Fruit fly (Drosophila melanogaster) whole organism, embryonic: Measurements from ENCODE around the gene Sbp2.
A peak's percentile ranks its signal among the peaks of the same experiment; 100 is the strongest.

Source experiments
- Ada2b ChIP-seq: fragments of 200-800 bp; sonication (Bioruptor generic); IDR thresholded peaks from 2 replicates; pipeline ENCODE4 v1.3.6; 2022; ENCODE audit warnings: missing biosample characterization, missing genetic modification characterization
- B-H2 ChIP-seq: fragments of 200-800 bp; sonication (Bioruptor generic); optimal IDR thresholded peaks from 2 replicates; lab custom pipeline; 2018; ENCODE audit warnings: missing biosample characterization, mild to moderate bottlenecking, missing genetic modification characterization
- CG14667 ChIP-seq: fragments of 200-800 bp; sonication (Bioruptor generic); IDR thresholded peaks from 2 replicates; pipeline ENCODE4 v1.3.6; 2022; ENCODE audit warnings: missing biosample characterization, missing genetic modification characterization
- CG17186 ChIP-seq: fragments of 200-800 bp; sonication (Bioruptor generic); optimal IDR thresholded peaks from 3 replicates; lab custom pipeline; 2017; ENCODE audit warnings: missing biosample characterization, missing genetic modification reagents, missing genetic modification characterization
- CG2129 ChIP-seq: fragments of 200-800 bp; sonication (Bioruptor generic); IDR thresholded peaks from 2 replicates; pipeline ENCODE4 v1.3.6; 2022; ENCODE audit warnings: missing biosample characterization, missing genetic modification characterization; ENCODE audit not compliant: partially characterized antibody
- CG34224 ChIP-seq: fragments of 200-800 bp; sonication (Bioruptor generic); IDR thresholded peaks from 3 replicates; pipeline ENCODE4 v1.3.6; 2022; ENCODE audit warnings: missing biosample characterization, missing genetic modification characterization; ENCODE audit not compliant: partially characterized antibody
- CG3726 ChIP-seq: fragments of 200-800 bp; sonication (Bioruptor generic); IDR thresholded peaks from 3 replicates; pipeline ENCODE4, ENCODE4 v1.3.6; 2022; ENCODE audit warnings: missing biosample characterization, missing genetic modification characterization
- CG4404 ChIP-seq: fragments of 200-800 bp; sonication (Bioruptor generic); IDR thresholded peaks from 2 replicates; pipeline ENCODE4 v1.3.6; 2022; ENCODE audit warnings: missing biosample characterization, missing genetic modification characterization
- CG4854 ChIP-seq: fragments of 200-800 bp; sonication (Bioruptor generic); optimal IDR thresholded peaks from 2 replicates; lab custom pipeline; 2016; ENCODE audit warnings: missing biosample characterization, missing genetic modification characterization, inconsistent platforms
- CG7357 ChIP-seq: fragments of 200-800 bp; sonication (Bioruptor generic); IDR thresholded peaks from 3 replicates; pipeline ENCODE4 v1.3.6; 2022; ENCODE audit warnings: missing biosample characterization, missing genetic modification characterization
- CG7372 ChIP-seq: fragments of 200-800 bp; sonication (Bioruptor generic); IDR thresholded peaks from 2 replicates; pipeline ENCODE4 v1.3.6; 2022; ENCODE audit warnings: missing biosample characterization, missing genetic modification characterization
- CG7987 ChIP-seq: fragments of 200-800 bp; sonication (Bioruptor generic); optimal IDR thresholded peaks from 2 replicates; lab custom pipeline; 2018; ENCODE audit warnings: missing biosample characterization, mild to moderate bottlenecking, missing genetic modification characterization, moderate library complexity
- CG8478 ChIP-seq: fragments of >200 bp; optimal IDR thresholded peaks from 2 replicates; lab custom pipeline; 2018
- CoRest ChIP-seq: fragments of 200-800 bp; sonication (Bioruptor generic); optimal IDR thresholded peaks from 3 replicates; lab custom pipeline; 2018; ENCODE audit warnings: missing biosample characterization, mild to moderate bottlenecking, missing genetic modification characterization, moderate library complexity
- CrebB ChIP-seq: fragments of 200-800 bp; sonication (Bioruptor generic); optimal IDR thresholded peaks from 3 replicates; lab custom pipeline; 2018; ENCODE audit warnings: missing biosample characterization, mild to moderate bottlenecking, missing genetic modification characterization
- Dbx ChIP-seq: fragments of 200-800 bp; sonication (Bioruptor generic); IDR thresholded peaks from 3 replicates; pipeline ENCODE4 v1.3.6; 2022; ENCODE audit warnings: missing biosample characterization, missing genetic modification characterization
- Dip3 ChIP-seq: fragments of 200-800 bp; sonication (Bioruptor generic); optimal IDR thresholded peaks from 3 replicates; lab custom pipeline; 2016; ENCODE audit warnings: missing biosample characterization, missing genetic modification characterization
- Dll ChIP-seq: fragments of 200-800 bp; sonication (Bioruptor generic); IDR thresholded peaks from 4 replicates; pipeline ENCODE4 v1.3.6; 2022; ENCODE audit warnings: missing biosample characterization, missing genetic modification characterization; ENCODE audit not compliant: partially characterized antibody
- Dref ChIP-seq: fragments of 200-800 bp; sonication (Bioruptor generic); IDR thresholded peaks from 2 replicates; pipeline ENCODE4 v1.3.6; 2022; ENCODE audit warnings: missing biosample characterization, missing genetic modification characterization
- Fer1 ChIP-seq: fragments of 200-800 bp; sonication (Bioruptor generic); optimal IDR thresholded peaks from 2 replicates; lab custom pipeline; 2017; ENCODE audit warnings: missing biosample characterization, mild to moderate bottlenecking, missing genetic modification characterization
- Kr ChIP-seq: fragments of 200-800 bp; sonication (Bioruptor generic); optimal IDR thresholded peaks from 2 replicates; lab custom pipeline; 2017; ENCODE audit warnings: missing biosample characterization, mild to moderate bottlenecking, missing genetic modification characterization
- Neu2 ChIP-seq: fragments of 200-800 bp; sonication (Bioruptor generic); optimal IDR thresholded peaks from 3 replicates; lab custom pipeline; 2016; ENCODE audit warnings: missing biosample characterization, missing genetic modification characterization, borderline replicate concordance
- PHDP ChIP-seq: fragments of 200-800 bp; sonication (Bioruptor generic); optimal IDR thresholded peaks from 3 replicates; lab custom pipeline; 2018; ENCODE audit warnings: missing biosample characterization, mild to moderate bottlenecking, missing genetic modification characterization, moderate library complexity
- Ptx1 ChIP-seq: fragments of 200-800 bp; sonication (Bioruptor generic); IDR thresholded peaks from 2 replicates; pipeline ENCODE4 v1.3.6; 2022; ENCODE audit warnings: missing biosample characterization, missing genetic modification characterization
- Side ChIP-seq: fragments of 200-800 bp; sonication (Bioruptor generic); optimal IDR thresholded peaks from 2 replicates; lab custom pipeline; 2016; ENCODE audit warnings: missing biosample characterization, missing genetic modification characterization
- Taf1 ChIP-seq: fragments of 200-800 bp; sonication (Bioruptor generic); IDR thresholded peaks from 2 replicates; pipeline ENCODE4 v1.3.6; 2022; ENCODE audit warnings: missing biosample characterization, missing genetic modification characterization
- ap ChIP-seq: fragments of 200-800 bp; sonication (Bioruptor generic); IDR thresholded peaks from 2 replicates; pipeline ENCODE4 v1.3.6; 2022; ENCODE audit warnings: missing biosample characterization, missing genetic modification characterization
- ato ChIP-seq: fragments of 200-800 bp; sonication (Bioruptor generic); IDR thresholded peaks from 2 replicates; pipeline ENCODE4 v1.3.6; 2022; ENCODE audit warnings: missing biosample characterization, missing genetic modification characterization; ENCODE audit not compliant: partially characterized antibody
- bigmax ChIP-seq: fragments of 200-800 bp; sonication (Bioruptor generic); optimal IDR thresholded peaks from 2 replicates; lab custom pipeline; 2018; ENCODE audit warnings: missing biosample characterization, mild to moderate bottlenecking, missing genetic modification characterization
- bowl ChIP-seq: fragments of 200-800 bp; sonication (Bioruptor generic); IDR thresholded peaks from 2 replicates; pipeline ENCODE4 v1.3.6; 2022; ENCODE audit warnings: missing biosample characterization, missing genetic modification characterization
- dm ChIP-seq: fragments of 200-800 bp; sonication (Bioruptor generic); optimal IDR thresholded peaks from 3 replicates; lab custom pipeline; 2016; ENCODE audit warnings: missing biosample characterization, missing genetic modification characterization
- ems ChIP-seq: fragments of 200-800 bp; sonication (Bioruptor generic); optimal IDR thresholded peaks from 3 replicates; lab custom pipeline; 2016; ENCODE audit warnings: missing biosample characterization, missing genetic modification characterization
- esg ChIP-seq: fragments of 200-800 bp; sonication (Bioruptor generic); conservative IDR thresholded peaks from 2 replicates; pipeline ENCODE4 v1.3.6; 2022; ENCODE audit warnings: missing biosample characterization, missing genetic modification characterization
- exex ChIP-seq: fragments of 200-800 bp; sonication (Bioruptor generic); optimal IDR thresholded peaks from 4 replicates; lab custom pipeline; 2018; ENCODE audit warnings: missing biosample characterization, mild to moderate bottlenecking, missing genetic modification characterization, moderate library complexity
- her ChIP-seq: fragments of 200-800 bp; sonication (Bioruptor generic); optimal IDR thresholded peaks from 2 replicates; lab custom pipeline; 2016; ENCODE audit warnings: missing biosample characterization, missing genetic modification characterization
- ind ChIP-seq: fragments of 200-800 bp; sonication (Bioruptor generic); optimal IDR thresholded peaks from 3 replicates; lab custom pipeline; 2016; ENCODE audit warnings: missing biosample characterization, missing genetic modification characterization
- lbe ChIP-seq: fragments of 200-800 bp; sonication (Bioruptor generic); optimal IDR thresholded peaks from 2 replicates; lab custom pipeline; 2016; ENCODE audit warnings: missing biosample characterization, mild to moderate bottlenecking, missing genetic modification characterization
- nom ChIP-seq: fragments of 200-800 bp; sonication (Bioruptor generic); optimal IDR thresholded peaks from 2 replicates; lab custom pipeline; 2017; ENCODE audit warnings: missing biosample characterization, missing genetic modification characterization, mild to moderate bottlenecking, moderate library complexity, missing genetic modification reagents
- odd ChIP-seq: fragments of 200-800 bp; sonication (Bioruptor generic); optimal IDR thresholded peaks from 2 replicates; lab custom pipeline; 2017; ENCODE audit warnings: missing biosample characterization, mild to moderate bottlenecking, missing genetic modification characterization
- prd ChIP-seq, 3 experiments: fragments of >200 bp in 2 of 3; fragments of 200-800 bp in 1 of 3; sonication (Bioruptor generic) in 1 of 3; optimal IDR thresholded peaks in 2 of 3; IDR thresholded peaks in 1 of 3; 2 replicates in 2 of 3; 3 replicates in 1 of 3; pipeline versions ENCODE4 v1.3.6 to Lab custom; 2017 to 2022; ENCODE audit warnings: missing biosample characterization in 1 of 3, missing genetic modification characterization in 1 of 3
- ranshi ChIP-seq: fragments of 200-800 bp; sonication (Bioruptor generic); IDR thresholded peaks from 2 replicates; pipeline ENCODE4 v1.3.6; 2022; ENCODE audit warnings: missing biosample characterization, missing genetic modification characterization
- schlank ChIP-seq: fragments of 200-800 bp; sonication (Bioruptor generic); optimal IDR thresholded peaks from 2 replicates; lab custom pipeline; 2018; ENCODE audit warnings: missing biosample characterization, mild to moderate bottlenecking, missing genetic modification characterization
- slp2 ChIP-seq: fragments of 200-800 bp; sonication (Bioruptor generic); optimal IDR thresholded peaks from 2 replicates; lab custom pipeline; 2016; ENCODE audit warnings: missing biosample characterization, missing genetic modification characterization
- sr ChIP-seq: fragments of 200-800 bp; sonication (Bioruptor generic); IDR thresholded peaks from 3 replicates; pipeline ENCODE4 v1.3.6; 2022; ENCODE audit warnings: missing biosample characterization, missing genetic modification characterization
- ssp ChIP-seq: fragments of 200-800 bp; sonication (Bioruptor generic); IDR thresholded peaks from 2 replicates; pipeline ENCODE4 v1.3.6; 2022; ENCODE audit warnings: missing biosample characterization, missing genetic modification characterization
- usp ChIP-seq: fragments of >200 bp; optimal IDR thresholded peaks from 2 replicates; lab custom pipeline; 2017; ENCODE audit warnings: missing biosample characterization, missing genetic modification characterization
- wek ChIP-seq: fragments of 200-800 bp; sonication (Bioruptor generic); optimal IDR thresholded peaks from 3 replicates; lab custom pipeline; 2018; ENCODE audit warnings: missing biosample characterization, mild to moderate bottlenecking, missing genetic modification characterization, moderate library complexity
- zen2 ChIP-seq: fragments of 200-800 bp; sonication (Bioruptor generic); IDR thresholded peaks from 3 replicates; pipeline ENCODE4 v1.3.6; 2022; ENCODE audit warnings: missing biosample characterization, missing genetic modification characterization; ENCODE audit not compliant: partially characterized antibody

Sbp2 gene

dm6 chr3L:8299224-8300130 is 4.5 kb upstream of the Sbp2 start, which contains the start of the genes Arl5 and CG13671 (continued):
- TF ChIP-seq CG4854 (GFP tag; lab: Kevin White, UChicago) (peak; percentile 61), exex (peak; percentile 85), B-H2 (GFP tag; lab: Kevin White, UChicago) (peak; percentile 37), ind (GFP tag; lab: Kevin White, UChicago) (peak; percentile 88), her (GFP tag; lab: Kevin White, UChicago) (peak; percentile 35), bigmax (GFP tag; lab: Kevin White, UChicago) (no peak), Dref (peak; percentile 79), Dbx (GFP tag; lab: Robert Waterston, UW) (peak; percentile 85), CG7987 (GFP tag; lab: Kevin White, UChicago) (peak; percentile 42), Neu2 (GFP tag; lab: Kevin White, UChicago) (no peak), slp2 (GFP tag; lab: Kevin White, UChicago) (no peak), Ada2b (GFP tag; lab: Robert Waterston, UW) (peak; percentile 75), dm (GFP tag; lab: Kevin White, UChicago) (no peak), CG2129 (GFP tag; lab: Robert Waterston, UW) (peak; percentile 52), ems (GFP tag; lab: Kevin White, UChicago) (peak; percentile 53), CG34224 (GFP tag; lab: Robert Waterston, UW) (peak; percentile 66; the same call in 2 of the 3 replicates), odd (GFP tag; lab: Kevin White, UChicago) (no peak), Fer1 (GFP tag; lab: Kevin White, UChicago) (peak; percentile 38), sr (GFP tag; lab: Robert Waterston, UW) (peak; percentile 83; the same call in 2 of the 3 replicates), CG14667 (GFP tag; lab: Robert Waterston, UW) (peak; percentile 63), CG7357 (GFP tag; lab: Robert Waterston, UW) (peak; percentile 23; the same call in 1 of the 3 replicates), prd (optimal IDR thresholded peaks at IDR 0.05; lab: Kevin White, UChicago) (no peak), prd (GFP tag; IDR thresholded peaks at IDR 0.05; lab: Robert Waterston, UW) (peak; percentile 91), Ptx1 (GFP tag; lab: Robert Waterston, UW) (peak; percentile 91), CG7372 (GFP tag; lab: Robert Waterston, UW) (peak; percentile 33; the same call in 1 of the 2 replicates), lbe (peak; percentile 89), CG8478 (no peak), ap (GFP tag; lab: Robert Waterston, UW) (peak; percentile 51), Dll (GFP tag; lab: Robert Waterston, UW) (peak; percentile 86), wek (no peak), CG4404 (GFP tag; lab: Robert Waterston, UW) (peak; percentile 74), esg (peak; percentile 67), CG17186 (GFP tag; lab: Kevin White, UChicago) (peak; percentile 3), Taf1 (GFP tag; lab: Robert Waterston, UW) (peak; percentile 68), Dip3 (GFP tag; lab: Kevin White, UChicago) (peak; percentile 79), Side (GFP tag; lab: Kevin White, UChicago) (peak; percentile 30), CG3726 (GFP tag; lab: Robert Waterston, UW) (peak; percentile 53; the same call in 1 of the 3 replicates), ranshi (peak; percentile 82; the same call in 1 of the 2 replicates), PHDP (peak; percentile 74), usp (GFP tag; lab: Kevin White, UChicago) (no peak), ato (GFP tag; lab: Robert Waterston, UW) (peak; percentile 64), Kr (GFP tag; lab: Kevin White, UChicago) (no peak), bowl (GFP tag; lab: Robert Waterston, UW) (no peak), nom (GFP tag; lab: Kevin White, UChicago) (peak; percentile 1), zen2 (GFP tag; lab: Robert Waterston, UW) (peak; percentile 44; the same call in 2 of the 3 replicates), CrebB (tag; lab: Kevin White, UChicago) (peak; percentile 7), schlank (tag; lab: Kevin White, UChicago) (no peak), CoRest (peak; percentile 64), ssp (GFP tag; lab: Robert Waterston, UW) (peak; percentile 72)
